Worm (Caenorhabditis elegans) whole organism, dauer: ENCODE results near the gene Y97E10AR.6.

Experiments used
- unc-62 ChIP-seq: sonication (generic microtip); optimal IDR thresholded peaks from 2 replicates; lab custom pipeline; 2017; ENCODE audit warnings: missing biosample characterization, missing genetic modification reagents, missing genetic modification characterization

The Y97E10AR.6 gene

DNA sequence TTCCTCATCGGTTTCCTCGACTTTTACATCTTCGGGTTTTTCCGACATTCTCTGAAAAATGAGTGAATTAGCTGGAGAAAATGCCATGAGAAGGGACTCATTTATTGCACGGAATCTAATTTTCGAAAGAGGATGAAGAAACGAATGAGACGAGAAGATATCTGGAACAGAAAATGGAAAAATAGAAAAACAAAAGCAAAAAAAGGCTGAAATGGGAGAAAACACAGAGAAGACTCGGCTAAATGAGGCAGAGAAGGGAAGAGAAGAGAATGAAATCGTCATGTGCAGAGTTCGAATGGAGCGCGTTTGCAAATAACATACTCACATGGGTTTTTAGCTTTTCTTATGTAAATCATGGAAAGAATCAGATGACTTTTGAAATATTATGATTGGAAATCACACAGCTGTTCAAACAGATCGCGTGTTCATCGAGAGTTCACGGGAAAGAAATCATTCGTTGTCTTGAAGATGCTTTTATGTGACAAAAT, at the start of gene Y97E10AR.6:
Gene Y97E10AR.6 (minus strand): TSS at position 51 of the 488 bp plus-strand sequence.
- no peak for TF ChIP-seq unc-62 (GFP tag; lab: Kevin White, UChicago)

DNA sequence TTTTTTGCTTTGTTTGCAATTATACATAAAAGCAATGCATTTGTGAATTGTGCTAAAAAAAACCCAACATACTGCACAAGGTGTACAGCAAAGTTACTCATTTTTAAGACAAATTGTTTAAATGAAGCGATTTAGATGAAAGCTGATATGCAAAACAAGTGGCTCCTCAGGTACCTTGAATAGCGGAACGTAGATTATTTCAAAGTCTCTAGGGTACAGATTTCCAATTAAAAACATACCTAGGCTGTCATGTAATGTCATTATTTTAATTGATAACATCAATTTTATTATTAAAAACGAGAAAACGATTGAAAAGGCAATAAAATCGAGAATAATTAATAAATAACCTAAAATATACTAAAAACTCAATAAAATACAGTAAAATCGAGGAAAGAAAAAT, 48.3 kb upstream of the Y97E10AR.6 start, which contains the start of gene str-139:
Gene str-139 (minus strand): TSS at position 101 of the 400 bp plus-strand sequence.
- TF ChIP-seq unc-62 (GFP tag; lab: Kevin White, UChicago) = no peak

DNA sequence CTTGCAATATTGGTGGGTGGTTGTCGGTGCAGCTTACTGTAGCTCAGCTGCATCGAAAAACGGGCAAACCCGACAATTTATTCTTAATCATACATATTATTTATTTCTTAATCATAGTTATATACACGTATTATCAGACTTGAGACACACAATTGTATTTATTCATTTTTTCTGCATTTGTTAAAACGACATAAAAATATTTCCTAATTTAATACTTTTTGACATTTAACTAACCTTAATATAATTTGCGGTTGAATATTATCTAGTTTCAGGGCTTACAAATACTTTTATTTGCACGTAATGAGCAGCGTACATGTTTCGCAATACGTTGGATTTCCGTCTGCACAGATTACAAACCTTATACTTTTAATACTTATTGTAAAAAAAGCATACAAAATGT, 44.6 kb upstream of the Y97E10AR.6 start, which contains the start of gene str-138:
Gene str-138 (plus strand): TSS at position 301 of the 400 bp plus-strand sequence.
- no peak for TF ChIP-seq unc-62 (GFP tag; lab: Kevin White, UChicago)

DNA sequence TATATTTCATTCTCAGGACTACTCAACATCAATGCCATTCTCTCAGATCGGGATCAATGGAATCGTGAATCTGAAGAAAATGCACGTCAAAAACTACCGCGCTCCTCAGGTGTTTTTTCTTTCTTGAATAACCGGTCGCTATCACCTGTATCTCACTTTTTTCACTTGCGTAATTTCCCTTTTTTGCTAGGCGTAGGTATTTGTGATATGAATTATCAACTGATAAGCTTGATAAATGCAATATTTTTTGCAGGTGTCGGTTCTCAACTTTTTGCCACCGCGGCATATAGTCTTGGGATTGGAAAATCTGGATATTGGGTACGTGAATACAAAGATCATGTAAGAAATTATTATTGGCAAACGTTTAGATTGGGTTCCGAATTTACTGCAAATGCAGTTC, 41.4 kb upstream of the Y97E10AR.6 start:
- TF ChIP-seq unc-62 (GFP tag; lab: Kevin White, UChicago) = no peak

DNA sequence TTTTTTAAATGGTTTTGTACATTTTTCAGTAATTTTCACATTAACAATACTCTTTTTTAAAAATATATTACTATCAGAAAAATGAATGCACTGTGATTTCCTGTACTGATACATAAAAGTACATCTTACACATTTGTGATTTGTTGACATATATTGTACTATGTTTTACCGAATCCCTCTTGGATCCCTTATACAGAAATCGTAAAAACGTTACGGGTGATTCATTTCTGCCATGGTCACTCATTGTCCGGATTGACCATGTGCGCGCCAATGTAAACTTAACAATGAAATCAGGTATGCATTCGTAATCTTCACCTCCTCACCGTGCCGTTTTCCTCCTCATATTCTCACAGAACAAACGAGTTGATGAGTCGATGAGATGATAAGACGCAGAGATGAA, 40.4 kb upstream of the Y97E10AR.6 start, which contains the start of gene ZC513.2:
Gene ZC513.2 (plus strand): TSS at position 301 of the 400 bp plus-strand sequence.
- TF ChIP-seq unc-62 (GFP tag; lab: Kevin White, UChicago) = no peak

DNA sequence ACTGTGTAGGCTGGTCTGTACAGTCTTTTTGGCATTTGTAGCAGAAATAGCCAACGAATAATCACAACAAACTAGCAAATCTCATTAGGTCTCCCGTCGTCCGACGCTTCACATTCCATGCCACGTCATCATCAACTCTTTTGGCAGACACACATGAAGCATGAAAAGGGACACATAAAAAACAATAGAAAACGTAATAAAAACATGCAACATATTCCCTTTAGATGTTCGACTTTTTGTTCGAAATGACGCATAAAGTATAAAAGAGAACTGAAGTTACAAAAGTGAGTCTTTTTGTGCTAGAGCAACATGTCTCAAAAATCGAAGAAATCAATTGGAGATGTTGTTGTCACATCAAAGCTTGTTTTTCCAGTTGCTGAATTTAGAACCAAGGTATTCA, 38.1 kb upstream of the Y97E10AR.6 start, which contains the start of gene sth-1:
Gene sth-1 (plus strand): TSS at position 301 of the 400 bp plus-strand sequence.
- TF ChIP-seq unc-62 (GFP tag; lab: Kevin White, UChicago) = no peak

DNA sequence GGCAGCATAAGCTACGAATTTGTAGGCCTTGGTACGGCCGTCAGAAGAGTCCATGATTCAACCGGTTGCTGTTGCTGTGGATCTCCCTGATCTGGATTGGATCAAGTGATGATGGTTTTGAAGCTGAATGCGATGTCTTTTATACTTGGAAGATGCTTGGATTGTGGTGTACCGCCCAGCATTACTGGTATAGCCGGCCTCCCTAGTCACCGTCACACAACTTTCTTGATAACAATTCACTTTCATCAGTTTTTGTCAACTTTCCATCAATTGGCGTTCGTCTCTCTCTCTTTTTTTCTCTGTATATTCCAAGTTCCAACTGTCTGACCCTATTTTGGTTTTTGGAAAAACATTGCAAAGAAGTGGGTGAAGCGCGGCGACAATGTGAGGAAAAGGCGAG, 37.1 kb upstream of the Y97E10AR.6 start, which contains the start of gene col-43:
Gene col-43 (minus strand): TSS at position 101 of the 400 bp plus-strand sequence.
- no peak for TF ChIP-seq unc-62 (GFP tag; lab: Kevin White, UChicago)

DNA sequence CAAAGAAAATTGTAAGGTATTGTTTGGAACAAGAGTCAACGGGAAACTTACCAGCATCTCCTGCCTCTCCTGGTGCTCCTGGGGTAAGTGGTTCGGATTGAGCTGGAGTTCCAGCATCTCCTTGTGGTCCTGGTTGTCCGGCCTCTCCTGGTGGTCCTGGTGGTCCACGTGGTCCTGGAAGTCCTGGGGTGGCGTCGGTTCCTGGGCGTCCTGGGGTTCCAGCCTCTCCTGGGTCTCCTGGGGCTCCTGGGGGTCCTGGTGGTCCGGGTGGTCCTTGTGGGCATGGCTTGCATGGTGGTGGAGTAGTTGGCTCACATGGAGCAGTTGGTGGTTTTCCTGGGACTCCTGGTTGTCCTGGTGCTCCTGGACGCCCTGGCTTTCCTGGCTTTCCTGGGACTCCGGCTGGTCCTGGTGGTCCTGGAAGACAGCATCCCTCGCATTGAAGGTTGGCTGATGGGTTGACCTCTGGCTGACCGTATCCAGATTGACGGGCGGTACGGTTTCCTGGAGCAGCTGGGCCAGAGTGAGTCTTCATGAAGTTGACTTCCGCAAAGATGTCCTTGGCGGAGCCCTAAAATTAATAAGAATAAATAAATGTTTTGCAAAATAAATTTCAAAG, 36.4 kb upstream of the Y97E10AR.6 start:
- TF ChIP-seq unc-62 (GFP tag; lab: Kevin White, UChicago) = no peak

DNA sequence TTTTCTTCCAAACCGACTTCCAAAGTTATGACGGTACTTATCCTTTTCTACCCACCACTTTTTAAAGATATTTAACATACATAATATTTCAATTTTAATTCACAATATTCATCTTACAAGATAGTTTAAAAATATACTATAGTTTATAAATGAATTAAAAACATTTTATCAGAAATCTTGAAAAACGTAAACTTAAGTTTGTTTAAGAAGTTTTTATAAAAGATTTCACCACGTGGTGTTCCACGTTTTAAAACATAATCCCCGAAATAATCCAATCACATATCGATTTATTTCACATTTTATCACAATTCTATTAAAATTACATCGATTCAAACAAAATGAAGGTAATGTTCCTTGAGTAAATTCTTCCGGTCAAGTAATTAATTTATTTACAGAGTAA, 33.0 kb upstream of the Y97E10AR.6 start, which contains the start of gene ZC513.3:
Gene ZC513.3 (plus strand): TSS at position 301 of the 400 bp plus-strand sequence.
- TF ChIP-seq unc-62 (GFP tag; lab: Kevin White, UChicago) = no peak

DNA sequence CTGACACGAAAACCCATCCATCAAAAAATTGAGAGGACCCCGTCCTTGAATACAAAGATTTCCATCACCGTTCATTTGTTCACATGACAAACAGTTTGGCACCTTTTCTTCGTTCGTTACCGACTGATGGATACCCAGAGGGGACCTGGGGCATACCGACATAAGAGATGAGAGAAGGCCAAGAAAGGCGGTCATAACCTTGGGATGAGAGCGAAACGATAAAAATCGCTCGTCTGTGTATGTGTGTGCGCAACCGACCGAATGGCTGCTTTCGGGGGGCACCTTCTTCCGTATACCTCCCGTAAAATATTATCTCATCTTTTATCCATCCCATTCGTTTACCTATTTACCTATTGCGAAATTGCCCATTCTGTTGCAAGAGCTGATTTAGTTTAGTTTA, 31.2 kb upstream of the Y97E10AR.6 start:
- no peak for TF ChIP-seq unc-62 (GFP tag; lab: Kevin White, UChicago)

DNA sequence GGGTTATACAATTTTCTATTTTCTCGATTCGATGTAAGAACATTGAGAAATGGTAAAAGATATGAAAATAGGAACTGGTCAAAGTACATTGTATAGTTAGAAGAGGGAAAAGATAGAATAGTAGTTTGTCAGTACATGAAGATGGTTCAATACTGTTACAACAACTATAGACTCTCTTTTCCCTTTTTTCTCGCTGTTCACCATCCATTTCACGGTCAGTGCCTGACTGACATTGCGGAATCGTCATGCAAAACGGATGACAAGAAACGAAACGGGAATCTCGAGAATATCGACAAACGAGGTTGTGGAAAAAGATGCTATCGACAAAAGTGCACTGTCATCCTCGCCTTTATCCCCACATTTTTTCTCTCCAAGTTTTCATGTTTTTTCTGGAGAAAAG, 29.9 kb upstream of the Y97E10AR.6 start:
- TF ChIP-seq unc-62 (GFP tag; lab: Kevin White, UChicago) = no peak

DNA sequence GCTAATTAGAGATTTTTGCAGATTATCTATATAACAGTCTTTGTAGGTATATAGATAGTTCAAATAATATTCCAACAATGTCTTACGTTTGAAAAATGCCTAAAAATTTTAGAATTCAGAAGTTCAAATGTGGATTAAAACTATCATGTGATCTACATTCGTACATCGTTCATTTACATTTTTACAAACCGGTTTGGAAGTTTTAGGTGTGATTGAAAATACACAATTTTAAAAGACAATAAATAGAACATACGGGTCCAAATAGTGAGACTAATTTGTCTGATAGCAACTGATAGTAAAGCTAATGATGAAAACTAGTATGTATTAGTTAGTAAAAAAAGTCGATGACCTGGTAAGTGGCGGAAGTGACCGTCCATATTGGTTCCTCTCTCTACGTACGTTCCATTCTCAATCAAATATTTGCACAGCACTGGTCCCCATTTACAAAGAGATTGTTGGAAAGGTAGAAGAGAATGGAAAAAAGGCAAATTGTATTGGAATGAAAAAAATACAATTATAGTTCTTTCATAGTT, 27.7 kb upstream of the Y97E10AR.6 start:
- TF ChIP-seq unc-62 (GFP tag; lab: Kevin White, UChicago) = no peak

DNA sequence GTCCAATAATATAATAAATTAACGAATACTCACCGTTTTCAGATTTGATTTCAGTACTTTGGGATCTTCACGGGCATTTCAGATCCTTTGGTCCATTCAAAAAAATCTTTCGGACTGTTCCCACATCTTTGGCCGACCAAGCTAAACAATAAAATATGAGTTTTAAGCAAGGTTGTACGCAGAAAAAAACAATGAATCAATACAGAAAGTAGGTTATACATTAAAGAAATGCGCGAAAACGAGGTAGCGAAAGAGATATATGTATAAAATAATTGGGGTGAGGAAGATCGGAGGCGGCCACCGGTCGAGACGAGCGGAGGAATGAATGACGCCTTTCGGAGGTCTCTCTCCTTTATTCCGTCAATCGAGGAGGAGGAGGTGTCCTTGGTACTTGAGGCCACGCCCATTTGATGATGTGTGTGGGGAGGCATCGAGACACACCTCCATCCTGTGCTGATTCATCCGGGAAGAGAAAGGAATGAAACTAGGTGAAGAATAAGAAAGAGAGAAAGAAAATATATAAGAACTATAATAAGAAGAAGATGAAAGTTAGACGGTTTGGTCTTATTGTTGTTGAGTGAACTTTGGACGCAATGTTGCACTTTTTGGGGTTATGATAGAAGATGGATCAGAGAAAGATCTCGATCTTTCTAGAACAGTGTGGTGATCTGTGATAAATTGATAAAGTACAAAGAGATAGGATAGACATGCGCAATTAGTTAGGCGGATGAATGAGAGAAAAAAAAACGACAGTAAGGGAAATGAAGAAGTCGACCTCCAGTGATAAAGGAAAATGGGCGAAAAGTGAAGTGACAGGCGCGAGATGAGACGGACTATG, 26.7 kb upstream of the Y97E10AR.6 start:
- no peak for TF ChIP-seq unc-62 (GFP tag; lab: Kevin White, UChicago)

DNA sequence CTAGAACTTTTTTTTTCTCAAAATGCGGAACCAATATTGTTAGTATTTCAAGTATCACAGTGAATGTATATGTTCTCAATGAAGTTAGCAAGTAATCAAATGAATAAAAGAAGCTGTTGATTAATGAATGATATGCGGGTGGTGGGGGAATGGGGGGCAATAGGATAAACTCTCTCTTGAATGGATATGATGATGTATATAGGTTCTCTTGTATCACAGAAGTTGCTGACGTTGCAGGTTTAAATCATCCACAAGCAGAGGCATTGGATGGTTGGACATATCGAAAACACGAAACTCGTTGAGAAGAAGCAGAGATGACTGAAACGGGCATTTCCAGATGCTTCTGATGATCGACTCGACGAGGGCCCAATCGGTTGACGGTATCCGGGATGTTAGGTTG, 25.9 kb upstream of the Y97E10AR.6 start:
- TF ChIP-seq unc-62 (GFP tag; lab: Kevin White, UChicago) = no peak

DNA sequence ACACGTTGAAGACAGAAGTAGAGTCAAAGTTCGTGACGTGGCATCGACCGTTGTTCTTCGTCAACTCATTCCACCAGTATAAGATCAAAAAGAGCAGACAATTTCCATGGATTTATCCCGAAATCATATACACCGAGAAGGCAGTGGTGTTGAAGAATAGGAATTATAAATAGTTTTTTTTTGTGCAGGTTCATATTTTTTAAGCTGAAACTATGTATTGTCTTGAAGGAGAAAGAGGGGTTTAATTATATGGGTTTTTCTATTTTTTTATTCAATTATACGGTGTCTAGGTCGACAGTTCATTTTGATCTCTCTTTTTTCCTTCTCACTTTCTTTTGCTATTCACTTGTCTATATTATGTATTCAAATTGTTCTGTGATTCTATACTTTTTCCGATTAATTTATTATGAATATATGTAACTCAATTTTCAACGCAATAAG, 25.4 kb upstream of the Y97E10AR.6 start:
- TF ChIP-seq unc-62 (GFP tag; lab: Kevin White, UChicago) = no peak

DNA sequence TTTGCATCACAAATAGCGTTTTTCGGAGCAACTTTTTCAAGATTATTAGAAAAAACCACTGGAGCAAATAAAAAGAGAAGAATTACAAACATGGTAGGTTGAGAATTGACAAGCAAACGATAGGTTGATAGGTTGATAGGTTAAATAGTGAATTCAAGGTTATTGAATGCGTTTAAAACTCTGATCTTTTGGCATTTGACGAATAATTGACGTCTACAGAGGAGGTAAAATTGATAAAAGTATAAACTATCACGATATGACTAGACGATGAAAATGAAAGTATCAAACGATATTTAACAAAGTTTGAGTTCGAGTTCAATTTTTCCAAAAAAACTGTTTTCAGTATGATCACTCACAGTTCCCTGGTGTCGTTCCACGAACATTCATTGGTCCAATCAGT, 22.2 kb upstream of the Y97E10AR.6 start, which contains the start of gene ZC513.14:
Gene ZC513.14 (minus strand): TSS at position 101 of the 400 bp plus-strand sequence.
- no peak for TF ChIP-seq unc-62 (GFP tag; lab: Kevin White, UChicago)
